Worm (Caenorhabditis elegans): ENCODE measurements around the gene rmh-2.

rmh-2 gene

DNA sequence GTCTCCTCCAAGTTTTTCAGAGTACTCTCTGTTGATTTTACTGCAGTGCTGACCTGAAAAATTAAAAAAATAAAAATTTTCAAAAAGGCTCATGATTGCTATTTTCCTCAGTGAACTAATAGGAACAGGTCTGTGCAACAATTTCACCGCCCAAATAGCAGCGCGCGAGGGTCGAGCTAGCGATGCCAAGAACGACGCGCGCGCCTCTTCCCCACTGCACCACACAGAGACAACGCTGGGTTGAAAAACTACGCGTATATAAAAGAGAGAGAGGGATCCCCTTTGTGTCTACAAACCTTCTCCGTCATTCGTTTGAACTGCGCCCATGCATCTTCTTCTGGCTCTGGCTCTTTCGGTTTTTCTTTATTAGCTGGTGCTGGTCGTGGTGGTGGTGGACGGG is 39.5 kb upstream of the rmh-2 start (continued):
- TF ChIP-seq repo-1 (tag; optimal IDR thresholded peaks at IDR 0.05) (peak; percentile 94), attf-6 (GFP tag; IDR thresholded peaks at IDR 0.05) (peak; percentile 40; the same call in 1 of the 2 replicates), cebp-2 (GFP tag; IDR thresholded peaks at IDR 0.05) (peak; percentile 98), F39B2.1 (GFP tag; IDR thresholded peaks at IDR 0.05) (peak; percentile 47; the same call in 1 of the 2 replicates), atf-7 (tag; optimal IDR thresholded peaks at IDR 0.05) (peak; percentile 80), mcd-1 (GFP tag; IDR thresholded peaks at IDR 0.05) (peak; percentile 81), F37B4.10 (GFP tag; IDR thresholded peaks at IDR 0.05) (0 out of 2 replicates have a peak, but pooled peaks have one; percentile 65), egrh-3 (GFP tag; IDR thresholded peaks at IDR 0.05) (peak; percentile 63), nhr-80 (tag; optimal IDR thresholded peaks at IDR 0.05) (peak; percentile 56), let-607 (tag; optimal IDR thresholded peaks at IDR 0.05) (peak; percentile 62 to 73), T07F8.4 (tag; optimal IDR thresholded peaks at IDR 0.05) (peak; percentile 94), mes-4 (tag; optimal IDR thresholded peaks at IDR 0.05) (peak; percentile 92), let-526 (GFP tag; IDR thresholded peaks at IDR 0.05) (0 out of 2 replicates have a peak, but pooled peaks have one; percentile 34), die-1 (tag; optimal IDR thresholded peaks at IDR 0.05) (peak; percentile 97), cebp-1 (GFP tag; IDR thresholded peaks at IDR 0.05) (no peak), cebp-1 (tag; optimal IDR thresholded peaks at IDR 0.05) (peak; percentile 83), unc-62 (GFP tag; optimal IDR thresholded peaks at IDR 0.05) (no peak), Y95B8A.8 (GFP tag; IDR thresholded peaks at IDR 0.05) (0 out of 2 replicates have a peak, but pooled peaks have one; percentile 80), xnd-1 (tag; optimal IDR thresholded peaks at IDR 0.05) (peak; percentile 16), somi-1 (GFP tag; optimal IDR thresholded peaks at IDR 0.05) (peak; percentile 85), zim-3 (tag; optimal IDR thresholded peaks at IDR 0.05) (peak; percentile 94), lin-26 (GFP tag; IDR thresholded peaks at IDR 0.05) (peak; percentile 99), hrde-1 (tag; optimal IDR thresholded peaks at IDR 0.05; ENCODE audit: borderline replicate concordance) (peak; percentile 86), lin-40 (tag; optimal IDR thresholded peaks at IDR 0.05) (peak; percentile 77), bed-2 (GFP tag; IDR thresholded peaks at IDR 0.05) (no peak), madf-8 (GFP tag; conservative IDR thresholded peaks at IDR 0.05) (0 out of 2 replicates have a peak, but pooled peaks have one; percentile 16), hmg-20 (GFP tag; IDR thresholded peaks at IDR 0.05) (peak; percentile 90), dpff-1 (tag; optimal IDR thresholded peaks at IDR 0.05) (peak; percentile 42), mxl-1 (tag; optimal IDR thresholded peaks at IDR 0.05) (peak; percentile 98), snpc-4 (GFP tag; optimal IDR thresholded peaks at IDR 0.05) (peak; percentile 87), snpc-4 (tag; optimal IDR thresholded peaks at IDR 0.05) (peak in 3 of 4 experiments; percentile 72 to 78 (median 74)), madf-6 (GFP tag; IDR thresholded peaks at IDR 0.05) (peak; percentile 71), mel-28 (tag; optimal IDR thresholded peaks at IDR 0.05; ENCODE audit: borderline replicate concordance) (peak; percentile 45), sdz-38 (tag; optimal IDR thresholded peaks at IDR 0.05) (peak; percentile 48), K11D2.4 (GFP tag; IDR thresholded peaks at IDR 0.05) (peak; percentile 43; the same call in 1 of the 2 replicates), snpc-1.1 (tag; optimal IDR thresholded peaks at IDR 0.05; ENCODE audit: insufficient read depth) (peak; percentile 65), dox-1 (GFP tag; IDR thresholded peaks at IDR 0.05) (peak; percentile 87), bed-1 (GFP tag; IDR thresholded peaks at IDR 0.05) (peak; percentile 94), B0019.2 (GFP tag; conservative IDR thresholded peaks at IDR 0.05) (no peak), snpc-1.3 (tag; optimal IDR thresholded peaks at IDR 0.05; ENCODE audit: insufficient read depth) (peak; percentile 92), tbx-9 (tag; optimal IDR thresholded peaks at IDR 0.05; ENCODE audit: borderline replicate concordance) (peak; percentile 70), unc-130 (GFP tag; optimal IDR thresholded peaks at IDR 0.05) (peak; percentile 76), ztf-28 (GFP tag; IDR thresholded peaks at IDR 0.05) (peak; percentile 92), egl-18 (GFP tag; IDR thresholded peaks at IDR 0.05) (0 out of 2 replicates have a peak, but pooled peaks have one; percentile 60), nhr-90 (tag; optimal IDR thresholded peaks at IDR 0.05) (peak; percentile 97), lag-1 (GFP tag; IDR thresholded peaks at IDR 0.05) (no peak), zfh-2 (GFP tag; conservative IDR thresholded peaks at IDR 0.05) (peak; percentile 92), nfya-2 (GFP tag; IDR thresholded peaks at IDR 0.05) (no peak)

All from whole organism, young adult.